Worm (Caenorhabditis elegans): ENCODE results near the gene mam-7.

Gene mam-7

DNA sequence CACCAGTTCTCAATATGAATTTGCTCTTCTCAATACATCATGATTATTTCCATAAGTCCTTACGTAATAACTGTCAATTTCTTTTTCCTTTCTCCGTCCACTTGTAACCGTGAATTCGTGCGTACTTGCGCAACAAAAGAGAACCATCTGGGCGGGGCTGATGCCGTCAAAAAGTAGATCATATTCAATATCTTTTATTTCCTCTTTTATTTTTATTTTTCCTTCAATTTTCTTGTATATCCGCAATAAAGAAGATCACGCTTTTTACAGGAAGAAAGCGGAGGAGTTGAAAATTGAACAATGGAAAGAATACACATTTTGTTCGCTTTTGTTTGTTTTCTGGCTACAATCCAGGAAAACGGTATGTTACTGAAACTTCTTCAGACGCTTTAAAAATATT is at the start of gene mam-7:
TSS of gene mam-7 (plus strand) at position 301 of the 400 bp plus-strand sequence.
- no peak for TF ChIP-seq B0261.1 (tag; optimal IDR thresholded peaks at IDR 0.05)
- no peak for TF ChIP-seq sptf-2 (GFP tag; optimal IDR thresholded peaks at IDR 0.05)
- no peak for TF ChIP-seq hlh-26 (GFP tag; conservative IDR thresholded peaks at IDR 0.05)
- TF ChIP-seq sdz-38 (tag; optimal IDR thresholded peaks at IDR 0.05): no peak
- TF ChIP-seq mxl-1 (tag; optimal IDR thresholded peaks at IDR 0.05): no peak
- no peak for TF ChIP-seq madf-3 (GFP tag; IDR thresholded peaks at IDR 0.05)
- TF ChIP-seq nhr-120 (GFP tag; IDR thresholded peaks at IDR 0.05): no peak

DNA sequence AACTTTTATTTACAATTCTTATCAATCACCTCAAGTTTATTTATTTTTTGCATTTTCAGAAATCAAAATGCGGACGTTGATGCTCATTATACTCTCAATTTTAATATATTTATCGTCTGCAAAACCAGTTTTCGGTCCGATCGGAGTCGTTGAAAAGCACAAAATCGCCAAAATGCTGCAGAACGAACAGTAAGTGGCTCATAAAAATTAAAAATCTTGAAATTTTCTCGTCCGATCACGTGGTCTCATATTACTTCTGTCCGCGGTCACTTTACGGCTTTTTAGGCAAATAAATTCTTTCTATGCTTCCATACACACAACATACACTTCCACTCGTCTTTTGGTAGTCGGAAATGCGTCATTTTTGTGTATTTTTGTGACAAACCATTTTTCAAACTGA is 49.2 kb upstream of the mam-7 start, which contains the start of gene K11H3.5:
TSS of gene K11H3.5 (plus strand) at position 54 of the 400 bp plus-strand sequence.
- TF ChIP-seq gei-17 (GFP tag; optimal IDR thresholded peaks at IDR 0.05) (no peak), nhr-120 (GFP tag; IDR thresholded peaks at IDR 0.05) (no peak)

DNA sequence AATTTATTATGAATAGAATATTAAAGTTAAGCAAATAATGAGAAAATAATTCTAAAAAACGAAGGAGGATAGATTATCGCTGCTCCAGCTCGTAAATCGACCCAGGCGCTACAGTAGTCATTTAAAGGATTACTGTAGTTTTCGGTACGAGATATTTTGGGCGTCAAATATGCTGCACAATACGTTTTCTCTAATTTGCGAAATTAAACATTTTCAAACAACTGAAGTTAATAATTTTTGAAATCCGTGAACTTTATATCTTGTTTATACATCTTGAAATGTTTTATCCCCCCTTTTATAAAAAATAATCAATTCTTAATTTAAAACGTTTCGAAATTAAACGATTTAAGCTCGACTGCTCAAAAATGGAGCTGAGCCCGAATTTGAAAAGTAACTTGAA is 46.9 kb upstream of the mam-7 start, which contains the start of gene K11H3.2:
TSS of gene K11H3.2 (plus strand) at position 301 of the 400 bp plus-strand sequence.
- TF ChIP-seq F55B11.4 (tag; optimal IDR thresholded peaks at IDR 0.05; ENCODE audit: borderline replicate concordance, insufficient read depth) (no peak), lsl-1 (GFP tag; optimal IDR thresholded peaks at IDR 0.05) (peak; percentile 13)

DNA sequence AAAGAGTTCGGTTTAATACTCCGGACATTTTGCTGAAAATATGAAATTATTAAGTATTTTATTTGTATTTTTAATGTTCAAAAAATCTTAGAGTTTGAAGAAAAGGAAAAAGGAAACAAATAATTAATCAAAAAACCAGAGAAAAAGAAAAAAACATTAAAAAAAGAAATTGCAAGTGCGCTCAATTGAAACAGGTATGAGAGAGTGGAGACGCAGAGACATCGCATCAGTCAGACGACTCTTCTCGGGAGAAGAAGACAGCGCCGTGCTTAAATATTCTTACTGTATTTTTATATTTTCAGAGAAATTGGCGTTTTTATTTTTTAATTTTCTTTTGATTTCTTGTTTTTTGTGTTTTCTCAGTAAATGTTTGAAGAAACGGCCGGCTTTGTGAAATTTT is 44.9 kb upstream of the mam-7 start, which contains the start of gene mrpl-36:
TSS of gene mrpl-36 (minus strand) at position 34 of the 400 bp plus-strand sequence.
- TF ChIP-seq C06A6.2 (GFP tag; conservative IDR thresholded peaks at IDR 0.05) (no peak), hlh-26 (GFP tag; conservative IDR thresholded peaks at IDR 0.05) (no peak), let-607 (tag; optimal IDR thresholded peaks at IDR 0.05) (no peak), attf-5 (GFP tag; optimal IDR thresholded peaks at IDR 0.05) (peak; percentile 27), aptf-3 (GFP tag; IDR thresholded peaks at IDR 0.05) (no peak), snpc-4 (GFP tag; optimal IDR thresholded peaks at IDR 0.05) (no peak), snpc-4 (tag; optimal IDR thresholded peaks at IDR 0.05) (no peak), sdz-38 (tag; optimal IDR thresholded peaks at IDR 0.05) (no peak), athp-1 (tag; optimal IDR thresholded peaks at IDR 0.05) (no peak), F23B12.7 (tag; optimal IDR thresholded peaks at IDR 0.05; ENCODE audit: insufficient read depth) (no peak), snpc-1.3 (tag; optimal IDR thresholded peaks at IDR 0.05; ENCODE audit: insufficient read depth) (peak; percentile 35), zfh-2 (GFP tag; conservative IDR thresholded peaks at IDR 0.05) (no peak), ets-4 (GFP tag; optimal IDR thresholded peaks at IDR 0.05) (no peak), F22D6.2 (tag; optimal IDR thresholded peaks at IDR 0.05) (no peak), lag-1 (GFP tag; IDR thresholded peaks at IDR 0.05) (no peak), die-1 (tag; optimal IDR thresholded peaks at IDR 0.05) (no peak), Y79H2A.3 (GFP tag; conservative IDR thresholded peaks at IDR 0.05) (no peak), madf-3 (GFP tag; IDR thresholded peaks at IDR 0.05) (no peak), mcd-1 (GFP tag; IDR thresholded peaks at IDR 0.05) (peak; percentile 73), tbp1 (GFP tag; optimal IDR thresholded peaks at IDR 0.05) (peak; percentile 21), F57C9.4 (tag; optimal IDR thresholded peaks at IDR 0.05) (no peak), lin-26 (GFP tag; IDR thresholded peaks at IDR 0.05) (no peak), egl-18 (GFP tag; IDR thresholded peaks at IDR 0.05) (no peak), B0261.1 (tag; optimal IDR thresholded peaks at IDR 0.05) (no peak), F52B5.7 (tag; optimal IDR thresholded peaks at IDR 0.05) (no peak), ekl-4 (GFP tag; IDR thresholded peaks at IDR 0.05) (no peak), F37B4.10 (GFP tag; IDR thresholded peaks at IDR 0.05) (no peak), snpc-3.4 (tag; optimal IDR thresholded peaks at IDR 0.05) (no peak), madf-6 (GFP tag; IDR thresholded peaks at IDR 0.05) (peak; percentile 69), Y53F4B.3 (GFP tag; IDR thresholded peaks at IDR 0.05) (no peak), cebp-1 (GFP tag; IDR thresholded peaks at IDR 0.05) (no peak), cebp-1 (tag; optimal IDR thresholded peaks at IDR 0.05) (no peak), lin-35 (GFP tag; optimal IDR thresholded peaks at IDR 0.05) (no peak), lin-54 (GFP tag; optimal IDR thresholded peaks at IDR 0.05) (peak; percentile 0), sptf-2 (GFP tag; optimal IDR thresholded peaks at IDR 0.05) (no peak), lsy-27 (tag; optimal IDR thresholded peaks at IDR 0.05; ENCODE audit: borderline replicate concordance, insufficient read depth) (no peak), Y67H2A.10 (GFP tag; conservative IDR thresholded peaks at IDR 0.05) (no peak)
